In the genomic region with DNA sequence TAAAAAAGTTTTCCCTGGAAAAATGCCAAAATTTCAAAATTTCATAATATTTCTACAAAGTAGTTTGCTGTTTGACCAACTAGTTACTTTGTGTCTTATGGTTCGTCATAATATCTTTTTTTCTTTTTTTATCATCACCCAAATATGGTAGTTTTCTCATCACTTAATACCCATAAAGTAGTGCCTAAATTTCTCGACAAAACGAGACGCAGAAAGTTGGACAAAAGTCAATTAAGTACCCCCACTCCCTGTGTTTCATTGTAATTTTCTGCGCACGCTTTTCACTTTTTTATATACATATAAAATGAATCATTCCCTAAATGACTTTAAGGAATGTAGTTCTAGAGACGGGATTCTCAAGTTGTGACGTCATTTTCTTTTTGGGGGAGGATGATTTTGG, we compare ENCODE assay signal across 5 worm cellular contexts.
A peak's percentile ranks its signal among the peaks of the same experiment; 100 is the strongest.
TF ChIP-seq lines count a peak whose summit lies in the region.

No protein-coding gene starts in this region.

TF ChIP-seq in whole organism, L1 larva, 84 proteins besides CTCF, POLR2A, EP300 and RAD21:
- TF ChIP-seq unc-86 (tag; optimal IDR thresholded peaks at IDR 0.05; lab: Kevin White, UChicago) (no peak), blmp-1 (tag; optimal IDR thresholded peaks at IDR 0.05; lab: Kevin White, UChicago) (peak; percentile 72), nhr-85 (tag; lab: Kevin White, UChicago) (peak; percentile 43)

TF ChIP-seq in whole organism, L2 larva, 48 proteins besides CTCF, POLR2A, EP300 and RAD21:
- TF ChIP-seq ama-1 (optimal IDR thresholded peaks at IDR 0.05; lab: Kevin White, UChicago): no peak
- no peak for TF ChIP-seq lin-11 (tag; optimal IDR thresholded peaks at IDR 0.05; lab: Kevin White, UChicago)
- peak; percentile 15 for TF ChIP-seq sma-3 (GFP tag; optimal IDR thresholded peaks at IDR 0.05; lab: Kevin White, UChicago)
- TF ChIP-seq C34F6.9 (tag; optimal IDR thresholded peaks at IDR 0.05; lab: Kevin White, UChicago): no peak
- TF ChIP-seq blmp-1 (tag; optimal IDR thresholded peaks at IDR 0.05; lab: Kevin White, UChicago; ENCODE audit: insufficient read depth): peak; percentile 15
- TF ChIP-seq nhr-25 (tag; optimal IDR thresholded peaks at IDR 0.05; lab: Kevin White, UChicago): peak; percentile 25
- TF ChIP-seq ztf-4 (tag; optimal IDR thresholded peaks at IDR 0.05; lab: Kevin White, UChicago): no peak
- TF ChIP-seq unc-55 (GFP tag; optimal IDR thresholded peaks at IDR 0.05; lab: Kevin White, UChicago): no peak
- no peak for TF ChIP-seq nhr-129 (tag; optimal IDR thresholded peaks at IDR 0.05; lab: Kevin White, UChicago)
- TF ChIP-seq alr-1 (tag; optimal IDR thresholded peaks at IDR 0.05; lab: Kevin White, UChicago): no peak
- no peak for TF ChIP-seq sma-9 (GFP tag; optimal IDR thresholded peaks at IDR 0.05; lab: Kevin White, UChicago)
- no peak for TF ChIP-seq sma-9 (tag; optimal IDR thresholded peaks at IDR 0.05; lab: Kevin White, UChicago)
- no peak for TF ChIP-seq skn-1 (tag; optimal IDR thresholded peaks at IDR 0.05; lab: Kevin White, UChicago)

TF ChIP-seq in whole organism, L4 larva, 104 proteins besides CTCF, POLR2A, EP300 and RAD21:
- TF ChIP-seq mxl-3 (GFP tag; optimal IDR thresholded peaks at IDR 0.05; lab: Kevin White, UChicago) (no peak), fkh-10 (GFP tag; optimal IDR thresholded peaks at IDR 0.05; lab: Kevin White, UChicago) (peak; percentile 16), unc-62 (GFP tag; optimal IDR thresholded peaks at IDR 0.05 in 1 of 2; lab: Kevin White, UChicago) (peak in 1 of 2 experiments; percentile 88), unc-62 (tag; optimal IDR thresholded peaks at IDR 0.05; lab: Kevin White, UChicago) (no peak), dve-1 (tag; optimal IDR thresholded peaks at IDR 0.05; lab: Kevin White, UChicago; ENCODE audit: insufficient read depth) (no peak), set-16 (GFP tag; IDR thresholded peaks at IDR 0.05; lab: Robert Waterston, UW) (no peak), R02D3.7 (tag; optimal IDR thresholded peaks at IDR 0.05; lab: Kevin White, UChicago) (no peak), vab-7 (GFP tag; IDR thresholded peaks at IDR 0.05; lab: Robert Waterston, UW) (no peak)

TF ChIP-seq in whole organism, mixed stage, embryonic, 35 proteins besides CTCF, POLR2A, EP300 and RAD21:
- TF ChIP-seq nhr-2 (tag; optimal IDR thresholded peaks at IDR 0.05; lab: Kevin White, UChicago) (no peak), ces-1 (GFP tag; optimal IDR thresholded peaks at IDR 0.05; lab: Kevin White, UChicago) (no peak), mls-2 (tag; optimal IDR thresholded peaks at IDR 0.05; lab: Kevin White, UChicago) (no peak), ceh-39 (tag; optimal IDR thresholded peaks at IDR 0.05; lab: Kevin White, UChicago) (no peak), sem-2 (GFP tag; optimal IDR thresholded peaks at IDR 0.05; lab: Kevin White, UChicago) (no peak), lsy-2 (tag; optimal IDR thresholded peaks at IDR 0.05; lab: Kevin White, UChicago) (no peak), zip-8 (tag; optimal IDR thresholded peaks at IDR 0.05; lab: Kevin White, UChicago) (peak; percentile 35), tbx-8 (GFP tag; optimal IDR thresholded peaks at IDR 0.05; lab: Kevin White, UChicago) (no peak)

TF ChIP-seq in whole organism, young adult, 124 proteins besides CTCF, POLR2A, EP300 and RAD21:
- no peak for TF ChIP-seq C17E4.6 (GFP tag; IDR thresholded peaks at IDR 0.05; lab: Robert Waterston, UW)
- no peak for TF ChIP-seq F10E7.11 (tag; optimal IDR thresholded peaks at IDR 0.05; lab: Kevin White, UChicago)
- TF ChIP-seq madf-6 (GFP tag; IDR thresholded peaks at IDR 0.05; lab: Robert Waterston, UW): no peak
- no peak for TF ChIP-seq rcor-1 (GFP tag; IDR thresholded peaks at IDR 0.05; lab: Robert Waterston, UW)
- no peak for TF ChIP-seq ztf-3 (GFP tag; optimal IDR thresholded peaks at IDR 0.05; lab: Kevin White, UChicago)
- TF ChIP-seq cebp-1 (GFP tag; IDR thresholded peaks at IDR 0.05; lab: Robert Waterston, UW): no peak
- TF ChIP-seq cebp-1 (tag; optimal IDR thresholded peaks at IDR 0.05; lab: Kevin White, UChicago): peak; percentile 5
- TF ChIP-seq gei-17 (GFP tag; optimal IDR thresholded peaks at IDR 0.05; lab: Kevin White, UChicago): no peak
TF ChIP-seq in whole organism, young adult: peak in this region for 1.
